Worm (Caenorhabditis elegans) whole organism, late embryonic: Measurements from ENCODE around the gene rps-2.

Experiments
- ceh-34 ChIP-seq: sonication (generic microtip); optimal IDR thresholded peaks from 2 replicates; lab custom pipeline; 2016; ENCODE audit warnings: mild to moderate bottlenecking, missing genetic modification characterization, missing compliant biosample characterization
- ceh-9 ChIP-seq: sonication (generic microtip); optimal IDR thresholded peaks from 2 replicates; lab custom pipeline; 2016; ENCODE audit warnings: mild to moderate bottlenecking, missing genetic modification characterization, inconsistent platforms, missing compliant biosample characterization
- pha-4 ChIP-seq: fragments of 150-350 bp; optimal IDR thresholded peaks from 2 replicates; lab custom pipeline; 2018; ENCODE audit warnings: missing biosample characterization, missing genetic modification reagents, missing genetic modification characterization
- pqm-1 ChIP-seq: sonication (generic microtip); optimal IDR thresholded peaks from 2 replicates; lab custom pipeline; 2016; ENCODE audit warnings: missing genetic modification characterization, missing compliant biosample characterization
- rnt-1 ChIP-seq: sonication (generic microtip); optimal IDR thresholded peaks from 2 replicates; lab custom pipeline; 2016; ENCODE audit warnings: missing genetic modification characterization, missing compliant biosample characterization
- zip-5 ChIP-seq: sonication (generic microtip); optimal IDR thresholded peaks from 2 replicates; lab custom pipeline; 2016; ENCODE audit warnings: missing genetic modification characterization, missing compliant biosample characterization

DNA sequence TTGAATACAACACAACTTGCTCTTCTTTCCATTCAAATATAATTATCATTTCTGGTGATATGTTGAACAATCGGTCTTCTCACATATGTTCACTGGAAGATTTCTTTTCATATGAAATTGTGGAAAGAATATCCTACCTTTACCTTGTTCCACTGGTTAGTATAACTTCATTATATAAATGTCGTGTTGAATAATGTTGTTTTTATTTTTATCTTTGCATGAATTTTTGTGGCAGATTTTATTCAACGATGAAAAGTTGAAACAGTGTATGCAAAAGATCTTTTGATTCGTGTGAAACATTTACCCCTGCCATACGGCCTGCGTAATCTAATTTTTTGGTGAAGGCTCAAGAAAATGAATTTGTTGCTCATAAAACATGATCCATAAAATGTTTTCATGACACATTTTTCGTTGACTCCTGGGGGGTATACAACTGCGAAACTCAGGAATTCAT is 35.7 kb upstream of the rps-2 start:
- TF ChIP-seq zip-5 = no peak
- no peak for TF ChIP-seq pha-4
- no peak for TF ChIP-seq rnt-1
- no peak for TF ChIP-seq ceh-9 (tag; lab: Kevin White, UChicago)
- TF ChIP-seq ceh-34 (tag; lab: Kevin White, UChicago) = no peak
- TF ChIP-seq pqm-1 (tag; lab: Kevin White, UChicago) = no peak
